Fruit fly (Drosophila melanogaster) S2 (cell line): ENCODE measurements around the gene CG10949.

ENCODE experiments used
- CG8478 ChIP-seq: fragments of >200 bp; optimal IDR thresholded peaks from 2 replicates; lab custom pipeline; 2018
- CTCF ChIP-seq, 2 experiments: fragments of >200 bp; optimal IDR thresholded peaks; 2 replicates each; lab custom pipeline; 2018

- TF ChIP-seq CTCF (optimal IDR thresholded peaks at IDR 0.05; lab: Kevin White, UChicago) (no peak), CG8478 (no peak)
These were observed 18.5 kb upstream of the CG10949 start for dm6 chr2L:20435199-20435598.
